Fruit fly (Drosophila melanogaster) whole organism, prepupa: ENCODE measurements around the gene Gycalpha99B.

Source experiments
- CG10631 ChIP-seq: fragments of 200-800 bp; sonication (Bioruptor generic); optimal IDR thresholded peaks from 2 replicates; lab custom pipeline; 2016; ENCODE audit warnings: missing biosample characterization, missing genetic modification characterization
- CG6276 ChIP-seq: fragments of 200-800 bp; sonication (Bioruptor generic); optimal IDR thresholded peaks from 2 replicates; lab custom pipeline; 2017; ENCODE audit warnings: missing biosample characterization, mild to moderate bottlenecking, missing genetic modification characterization
- CG8632 ChIP-seq: fragments of 200-800 bp; sonication (Bioruptor generic); optimal IDR thresholded peaks from 3 replicates; lab custom pipeline; 2016; ENCODE audit warnings: missing biosample characterization, missing genetic modification characterization
- CG9139 ChIP-seq: fragments of 200-800 bp; sonication (Bioruptor generic); optimal IDR thresholded peaks from 3 replicates; lab custom pipeline; 2017; ENCODE audit warnings: missing biosample characterization, mild to moderate bottlenecking, missing genetic modification characterization
- Sox14 ChIP-seq: fragments of 200-800 bp; sonication (Bioruptor generic); optimal IDR thresholded peaks from 3 replicates; lab custom pipeline; 2016; ENCODE audit warnings: missing biosample characterization, missing genetic modification characterization
- pdm3 ChIP-seq: fragments of 200-800 bp; sonication (Bioruptor generic); optimal IDR thresholded peaks from 3 replicates; lab custom pipeline; 2016; ENCODE audit warnings: missing biosample characterization, missing genetic modification characterization

- TF ChIP-seq CG8632 (GFP tag; lab: Kevin White, UChicago) (no peak), CG9139 (GFP tag; lab: Kevin White, UChicago) (no peak), CG10631 (GFP tag; lab: Kevin White, UChicago) (no peak), pdm3 (no peak), Sox14 (GFP tag; lab: Kevin White, UChicago) (no peak), CG6276 (GFP tag; lab: Kevin White, UChicago) (no peak)
Measured at dm6 chr3R:29726277-29726676, 44.0 kb downstream of the Gycalpha99B start.
